Worm (Caenorhabditis elegans): Measurements from ENCODE around the gene T26C12.1.

Gene T26C12.1

ce11 chrIV:3232694-3233372 is 25.9 kb upstream of the T26C12.1 start:
- peak; percentile 58 for TF ChIP-seq tbx-2 (tag; optimal IDR thresholded peaks at IDR 0.05)
- TF ChIP-seq snpc-4 (tag; optimal IDR thresholded peaks at IDR 0.05): peak; percentile 7
- peak; percentile 85 for TF ChIP-seq lin-14 (GFP tag; optimal IDR thresholded peaks at IDR 0.05)
- TF ChIP-seq grh-1 (GFP tag; IDR thresholded peaks at IDR 0.05): no peak
- peak; percentile 67 for TF ChIP-seq rnt-1 (tag; optimal IDR thresholded peaks at IDR 0.05)
- peak; percentile 5 for TF ChIP-seq F16B12.6 (tag; optimal IDR thresholded peaks at IDR 0.05)
- TF ChIP-seq Y116A8C.19 (tag; optimal IDR thresholded peaks at IDR 0.05; ENCODE audit: borderline replicate concordance): no peak
- TF ChIP-seq sup-37 (GFP tag; optimal IDR thresholded peaks at IDR 0.05): peak; percentile 65
- TF ChIP-seq mab-9 (GFP tag; IDR thresholded peaks at IDR 0.05): no peak
- TF ChIP-seq hlh-17 (GFP tag; optimal IDR thresholded peaks at IDR 0.05; ENCODE audit: borderline replicate concordance): no peak
- TF ChIP-seq ama-1 (optimal IDR thresholded peaks at IDR 0.05): peak; percentile 75
- TF ChIP-seq nhr-12 (tag; optimal IDR thresholded peaks at IDR 0.05): no peak
- no peak for TF ChIP-seq ceh-8 (GFP tag; optimal IDR thresholded peaks at IDR 0.05)
- TF ChIP-seq nhr-84 (tag; optimal IDR thresholded peaks at IDR 0.05): no peak
- TF ChIP-seq xbp-1 (tag; optimal IDR thresholded peaks at IDR 0.05): peak; percentile 72
- TF ChIP-seq lin-39 (tag; optimal IDR thresholded peaks at IDR 0.05): no peak
- TF ChIP-seq lin-15B (tag; optimal IDR thresholded peaks at IDR 0.05): no peak
- TF ChIP-seq nhr-11 (tag; optimal IDR thresholded peaks at IDR 0.05): no peak
- no peak for TF ChIP-seq pqm-1 (tag; optimal IDR thresholded peaks at IDR 0.05)
- TF ChIP-seq fkh-4 (tag; optimal IDR thresholded peaks at IDR 0.05; ENCODE audit: borderline replicate concordance): no peak
- TF ChIP-seq fkh-8 (tag; optimal IDR thresholded peaks at IDR 0.05): no peak
- no peak for TF ChIP-seq vab-15 (tag; optimal IDR thresholded peaks at IDR 0.05)
- TF ChIP-seq hlh-4 (tag; optimal IDR thresholded peaks at IDR 0.05): no peak
- no peak for TF ChIP-seq aha-1 (tag; optimal IDR thresholded peaks at IDR 0.05)
- TF ChIP-seq nhr-28 (tag; optimal IDR thresholded peaks at IDR 0.05): no peak
- peak in 2 of 6 experiments; percentile 55 to 57 for TF ChIP-seq elt-3 (tag; optimal IDR thresholded peaks at IDR 0.05)
- TF ChIP-seq unc-130 (tag; optimal IDR thresholded peaks at IDR 0.05): peak; percentile 38
- TF ChIP-seq fkh-10 (GFP tag; optimal IDR thresholded peaks at IDR 0.05): no peak
- TF ChIP-seq pax-3 (tag; optimal IDR thresholded peaks at IDR 0.05): no peak
- TF ChIP-seq elt-2 (tag; optimal IDR thresholded peaks at IDR 0.05): peak; percentile 49
- no peak for TF ChIP-seq ceh-90 (tag; optimal IDR thresholded peaks at IDR 0.05)
- no peak for TF ChIP-seq tlp-1 (tag; optimal IDR thresholded peaks at IDR 0.05)
- peak; percentile 25 for TF ChIP-seq ztf-4 (tag; optimal IDR thresholded peaks at IDR 0.05)
- no peak for TF ChIP-seq sptf-1 (tag; optimal IDR thresholded peaks at IDR 0.05)
- no peak for TF ChIP-seq mef-2 (tag; optimal IDR thresholded peaks at IDR 0.05)
- no peak for TF ChIP-seq ces-1 (GFP tag; optimal IDR thresholded peaks at IDR 0.05)
- TF ChIP-seq lin-13 (GFP tag; optimal IDR thresholded peaks at IDR 0.05): peak; percentile 33
- TF ChIP-seq zip-4 (GFP tag; optimal IDR thresholded peaks at IDR 0.05): peak; percentile 20
- TF ChIP-seq egl-13 (tag; optimal IDR thresholded peaks at IDR 0.05): no peak
- TF ChIP-seq efl-1 (optimal IDR thresholded peaks at IDR 0.05): peak; percentile 34 to 40
- peak; percentile 32 to 84 for TF ChIP-seq efl-1 (GFP tag; optimal IDR thresholded peaks at IDR 0.05 in 1 of 2)
- no peak for TF ChIP-seq pag-3 (tag; optimal IDR thresholded peaks at IDR 0.05; ENCODE audit: borderline replicate concordance, insufficient read depth)
- peak; percentile 27 for TF ChIP-seq mep-1 (tag; optimal IDR thresholded peaks at IDR 0.05)
- peak; percentile 35 to 63 for TF ChIP-seq lin-35 (GFP tag; optimal IDR thresholded peaks at IDR 0.05)
- peak; percentile 86 for TF ChIP-seq snu-23 (GFP tag; optimal IDR thresholded peaks at IDR 0.05)
- TF ChIP-seq sox-4 (tag; optimal IDR thresholded peaks at IDR 0.05): peak; percentile 16
- TF ChIP-seq ceh-88 (GFP tag; IDR thresholded peaks at IDR 0.05): no peak
- TF ChIP-seq nhr-77 (tag; optimal IDR thresholded peaks at IDR 0.05): no peak
- no peak for TF ChIP-seq C04F5.9 (tag; optimal IDR thresholded peaks at IDR 0.05)
- no peak for TF ChIP-seq aly-2 (tag; optimal IDR thresholded peaks at IDR 0.05)
- TF ChIP-seq alr-1 (tag; optimal IDR thresholded peaks at IDR 0.05; ENCODE audit: borderline replicate concordance): no peak
- TF ChIP-seq blmp-1 (tag; optimal IDR thresholded peaks at IDR 0.05): peak; percentile 70
- no peak for TF ChIP-seq unc-30 (tag; optimal IDR thresholded peaks at IDR 0.05)

All from whole organism, L1 larva.